Worm (Caenorhabditis elegans): ENCODE results near the gene R10E4.7.

The R10E4.7 gene

ce11 chrIII:4280215-4281173, 14.1 kb upstream of the R10E4.7 start, which contains the start of gene sup-26:
TSS of gene sup-26 (minus strand) at chrIII:4280224.
- TF ChIP-seq W03F9.2 (tag; optimal IDR thresholded peaks at IDR 0.05) = no peak
- no peak for TF ChIP-seq dao-5 (tag; optimal IDR thresholded peaks at IDR 0.05)
- no peak for TF ChIP-seq him-1 (tag; optimal IDR thresholded peaks at IDR 0.05)

ce11 chrIII:4281955-4282618, 12.5 kb upstream of the R10E4.7 start:
- TF ChIP-seq him-1 (tag; optimal IDR thresholded peaks at IDR 0.05) = peak; percentile 97
- peak; percentile 89 for TF ChIP-seq W03F9.2 (tag; optimal IDR thresholded peaks at IDR 0.05)
- peak; percentile 89 for TF ChIP-seq dao-5 (tag; optimal IDR thresholded peaks at IDR 0.05)

- TF ChIP-seq W03F9.2 (tag; optimal IDR thresholded peaks at IDR 0.05) (no peak), dao-5 (tag; optimal IDR thresholded peaks at IDR 0.05) (no peak), him-1 (tag; optimal IDR thresholded peaks at IDR 0.05) (no peak)
Observed at ce11 chrIII:4283175-4283574, 11.4 kb upstream of the R10E4.7 start.

- TF ChIP-seq dao-5 (tag; optimal IDR thresholded peaks at IDR 0.05) = no peak
- TF ChIP-seq W03F9.2 (tag; optimal IDR thresholded peaks at IDR 0.05) = peak; percentile 50
Observed at ce11 chrIII:4284732-4285165, 9.9 kb upstream of the R10E4.7 start.

- TF ChIP-seq him-1 (tag; optimal IDR thresholded peaks at IDR 0.05) = no peak
- no peak for TF ChIP-seq dao-5 (tag; optimal IDR thresholded peaks at IDR 0.05)
- no peak for TF ChIP-seq W03F9.2 (tag; optimal IDR thresholded peaks at IDR 0.05)
Observed at ce11 chrIII:4287379-4287778, 7.2 kb upstream of the R10E4.7 start, which contains the start of gene R10E4.3. TSS of gene R10E4.3 (minus strand) at chrIII:4287479.

- TF ChIP-seq W03F9.2 (tag; optimal IDR thresholded peaks at IDR 0.05) (no peak), him-1 (tag; optimal IDR thresholded peaks at IDR 0.05) (no peak), dao-5 (tag; optimal IDR thresholded peaks at IDR 0.05) (no peak)
Observed at ce11 chrIII:4289952-4290351, 4.7 kb upstream of the R10E4.7 start.

- no peak for TF ChIP-seq him-1 (tag; optimal IDR thresholded peaks at IDR 0.05)
- TF ChIP-seq W03F9.2 (tag; optimal IDR thresholded peaks at IDR 0.05) = peak; percentile 69
Observed at ce11 chrIII:4291216-4291691, 3.4 kb upstream of the R10E4.7 start, which contains the start of gene mcm-5. TSS of gene mcm-5 (minus strand) at chrIII:4291266.

ce11 chrIII:4293108-4293507, 1.5 kb upstream of the R10E4.7 start, which contains the start of gene R10E4.6:
TSS of gene R10E4.6 (plus strand) at chrIII:4293408.
- no peak for TF ChIP-seq him-1 (tag; optimal IDR thresholded peaks at IDR 0.05)
- no peak for TF ChIP-seq dao-5 (tag; optimal IDR thresholded peaks at IDR 0.05)
- no peak for TF ChIP-seq W03F9.2 (tag; optimal IDR thresholded peaks at IDR 0.05)

- TF ChIP-seq him-1 (tag; optimal IDR thresholded peaks at IDR 0.05) = no peak
- TF ChIP-seq W03F9.2 (tag; optimal IDR thresholded peaks at IDR 0.05) = no peak
- TF ChIP-seq dao-5 (tag; optimal IDR thresholded peaks at IDR 0.05) = no peak
Observed at ce11 chrIII:4300989-4301498, 6.4 kb downstream of the R10E4.7 start, which contains the start of gene R10E4.11. TSS of gene R10E4.11 (minus strand) at chrIII:4301039.

ce11 chrIII:4302293-4302692, 7.7 kb downstream of the R10E4.7 start, which contains the start of gene R10E4.9:
TSS of gene R10E4.9 (minus strand) at chrIII:4302393.
- TF ChIP-seq W03F9.2 (tag; optimal IDR thresholded peaks at IDR 0.05) (no peak), dao-5 (tag; optimal IDR thresholded peaks at IDR 0.05) (no peak), him-1 (tag; optimal IDR thresholded peaks at IDR 0.05) (no peak)

- TF ChIP-seq him-1 (tag; optimal IDR thresholded peaks at IDR 0.05) = no peak
- no peak for TF ChIP-seq dao-5 (tag; optimal IDR thresholded peaks at IDR 0.05)
- no peak for TF ChIP-seq W03F9.2 (tag; optimal IDR thresholded peaks at IDR 0.05)
Observed at ce11 chrIII:4302780-4303179, 8.2 kb downstream of the R10E4.7 start.

- TF ChIP-seq W03F9.2 (tag; optimal IDR thresholded peaks at IDR 0.05) = no peak
- no peak for TF ChIP-seq him-1 (tag; optimal IDR thresholded peaks at IDR 0.05)
- no peak for TF ChIP-seq dao-5 (tag; optimal IDR thresholded peaks at IDR 0.05)
Observed at ce11 chrIII:4309303-4309702, 14.7 kb downstream of the R10E4.7 start.
